Worm (Caenorhabditis elegans) whole organism, young adult: ENCODE results near the gene ceh-39.
A peak's percentile ranks its signal among the peaks of the same experiment; 100 is the strongest.

Experiments
- B0035.1 ChIP-seq: sonication (generic microtip); optimal IDR thresholded peaks from 2 replicates; lab custom pipeline; 2016; ENCODE audit warnings: missing genetic modification characterization, mild to moderate bottlenecking, missing compliant biosample characterization, missing genotype, missing genetic modification reagents
- B0261.1 ChIP-seq: sonication (generic microtip); optimal IDR thresholded peaks from 2 replicates; lab custom pipeline; 2016; ENCODE audit warnings: mild to moderate bottlenecking, missing genetic modification characterization, moderate library complexity, missing compliant biosample characterization
- C06A6.2 ChIP-seq: fragments of 200-800 bp; sonication (Bioruptor generic); conservative IDR thresholded peaks from 2 replicates; pipeline ENCODE4 v1.3.6; 2022; ENCODE audit warnings: missing genetic modification characterization, missing compliant biosample characterization
- C17E4.6 ChIP-seq: fragments of 200-800 bp; sonication (Bioruptor generic); IDR thresholded peaks from 2 replicates; pipeline ENCODE4 v1.3.6; 2022; ENCODE audit warnings: missing genetic modification reagents, missing genetic modification characterization, missing compliant biosample characterization
- D2030.7 ChIP-seq: fragments of 200-800 bp; sonication (Bioruptor generic); IDR thresholded peaks from 2 replicates; pipeline ENCODE4 v1.3.6; 2022; ENCODE audit warnings: missing genetic modification reagents, missing genetic modification characterization, missing compliant biosample characterization
- F39B2.1 ChIP-seq: fragments of 200-800 bp; sonication (Bioruptor generic); IDR thresholded peaks from 2 replicates; pipeline ENCODE4 v1.3.6; 2022; ENCODE audit warnings: missing genetic modification reagents, missing genetic modification characterization, missing compliant biosample characterization
- F49E8.2 ChIP-seq: sonication (generic microtip); optimal IDR thresholded peaks from 3 replicates; lab custom pipeline; 2017; ENCODE audit warnings: missing genetic modification characterization, mild to moderate bottlenecking, missing compliant biosample characterization, antibody characterized with exemption, moderate library complexity; ENCODE audit not compliant: insufficient read depth
- F55B11.4 ChIP-seq: sonication (generic microtip); optimal IDR thresholded peaks from 2 replicates; lab custom pipeline; 2016; ENCODE audit warnings: missing compliant biosample characterization, missing genetic modification characterization, borderline replicate concordance; ENCODE audit not compliant: insufficient read depth
- K11D2.4 ChIP-seq: fragments of 200-800 bp; sonication (Bioruptor generic); IDR thresholded peaks from 2 replicates; pipeline ENCODE4 v1.3.6; 2022; ENCODE audit warnings: missing genetic modification reagents, missing genetic modification characterization, missing compliant biosample characterization
- K12H6.12 ChIP-seq: fragments of 200-800 bp; sonication (Bioruptor generic); optimal IDR thresholded peaks from 2 replicates; lab custom pipeline; 2018; ENCODE audit warnings: mild to moderate bottlenecking, missing genetic modification characterization, missing compliant biosample characterization
- Y53F4B.3 ChIP-seq: fragments of 200-800 bp; sonication (Bioruptor generic); IDR thresholded peaks from 2 replicates; pipeline ENCODE4 v1.3.6; 2022; ENCODE audit warnings: missing genetic modification reagents, missing genetic modification characterization, missing compliant biosample characterization
- Y56A3A.18 ChIP-seq: fragments of 200-800 bp; sonication (Bioruptor generic); IDR thresholded peaks from 2 replicates; pipeline ENCODE4 v1.3.6; 2022; ENCODE audit warnings: missing genetic modification reagents, missing genetic modification characterization, missing compliant biosample characterization
- Y67H2A.10 ChIP-seq: fragments of 200-800 bp; sonication (Bioruptor generic); conservative IDR thresholded peaks from 2 replicates; pipeline ENCODE4 v1.3.6; 2022; ENCODE audit warnings: missing genetic modification reagents, missing genetic modification characterization, missing compliant biosample characterization
- Y79H2A.3 ChIP-seq: fragments of 200-800 bp; sonication (Bioruptor generic); conservative IDR thresholded peaks from 2 replicates; pipeline ENCODE4 v1.3.6; 2022; ENCODE audit warnings: missing genetic modification reagents, missing genetic modification characterization, missing compliant biosample characterization
- Y95B8A.8 ChIP-seq: fragments of 200-800 bp; sonication (Bioruptor generic); IDR thresholded peaks from 2 replicates; pipeline ENCODE4 v1.3.6; 2022; ENCODE audit warnings: missing genetic modification reagents, missing genetic modification characterization, missing compliant biosample characterization
- ama-1 ChIP-seq, 3 experiments: fragments of 150-350 bp in 1 of 3; sonication (generic microtip) in 2 of 3; optimal IDR thresholded peaks; 2 replicates each; lab custom pipeline; 2014 to 2018; ENCODE audit warnings: missing biosample characterization in 2 of 3, missing genetic modification characterization in 2 of 3, missing genetic modification reagents in 2 of 3
- aptf-3 ChIP-seq: fragments of 200-800 bp; sonication (Bioruptor generic); IDR thresholded peaks from 2 replicates; pipeline ENCODE4 v1.3.6; 2022; ENCODE audit warnings: missing genetic modification characterization, missing compliant biosample characterization
- atf-7 ChIP-seq: sonication (generic microtip); optimal IDR thresholded peaks from 2 replicates; lab custom pipeline; 2017; ENCODE audit warnings: mild to moderate bottlenecking, missing genetic modification characterization, missing compliant biosample characterization
- athp-1 ChIP-seq: sonication (generic microtip); optimal IDR thresholded peaks from 2 replicates; lab custom pipeline; 2017; ENCODE audit warnings: mild to moderate bottlenecking, missing genetic modification characterization, missing compliant biosample characterization
- attf-5 ChIP-seq: fragments of 200-800 bp; sonication (Bioruptor generic); optimal IDR thresholded peaks from 2 replicates; lab custom pipeline; 2018; ENCODE audit warnings: mild to moderate bottlenecking, missing genetic modification characterization, missing compliant biosample characterization
- attf-6 ChIP-seq: fragments of 200-800 bp; sonication (Bioruptor generic); IDR thresholded peaks from 2 replicates; pipeline ENCODE4 v1.3.6; 2022; ENCODE audit warnings: missing genetic modification reagents, missing genetic modification characterization, missing compliant biosample characterization
- bed-1 ChIP-seq: fragments of 200-800 bp; sonication (Bioruptor generic); IDR thresholded peaks from 2 replicates; pipeline ENCODE4 v1.3.6; 2022; ENCODE audit warnings: missing genetic modification reagents, missing genetic modification characterization, missing compliant biosample characterization
- bed-2 ChIP-seq: fragments of 200-800 bp; sonication (Bioruptor generic); IDR thresholded peaks from 2 replicates; pipeline ENCODE4 v1.3.6; 2022; ENCODE audit warnings: missing genetic modification reagents, missing genetic modification characterization, missing compliant biosample characterization
- ceh-91 ChIP-seq: fragments of 200-800 bp; sonication (Bioruptor generic); IDR thresholded peaks from 2 replicates; pipeline ENCODE4 v1.3.6; 2022; ENCODE audit warnings: missing genetic modification reagents, missing genetic modification characterization, missing compliant biosample characterization
- fkh-3 ChIP-seq: sonication (generic microtip); optimal IDR thresholded peaks from 2 replicates; lab custom pipeline; 2016; ENCODE audit warnings: mild to moderate bottlenecking, missing genetic modification characterization, missing compliant biosample characterization
- him-1 ChIP-seq: sonication (generic microtip); optimal IDR thresholded peaks from 2 replicates; lab custom pipeline; 2016; ENCODE audit warnings: missing genotype, missing genetic modification reagents, missing genetic modification characterization, missing compliant biosample characterization
- hlh-12 ChIP-seq: sonication (generic microtip); optimal IDR thresholded peaks from 2 replicates; lab custom pipeline; 2016; ENCODE audit warnings: missing genetic modification characterization, missing compliant biosample characterization
- hlh-26 ChIP-seq: fragments of 200-800 bp; sonication (Bioruptor generic); conservative IDR thresholded peaks from 2 replicates; pipeline ENCODE4 v1.3.6; 2022; ENCODE audit warnings: missing genetic modification reagents, missing genetic modification characterization, missing compliant biosample characterization
- hmg-20 ChIP-seq: fragments of 200-800 bp; sonication (Bioruptor generic); IDR thresholded peaks from 2 replicates; pipeline ENCODE4 v1.3.6; 2022; ENCODE audit warnings: missing genetic modification reagents, missing genetic modification characterization, missing compliant biosample characterization
- lag-1 ChIP-seq: fragments of 200-800 bp; sonication (Bioruptor generic); IDR thresholded peaks from 2 replicates; pipeline ENCODE4 v1.3.6; 2022; ENCODE audit warnings: missing genetic modification reagents, missing genetic modification characterization, missing compliant biosample characterization
- let-526 ChIP-seq: fragments of 200-800 bp; sonication (Bioruptor generic); IDR thresholded peaks from 2 replicates; pipeline ENCODE4 v1.3.6; 2022; ENCODE audit warnings: missing genetic modification reagents, missing genetic modification characterization, missing compliant biosample characterization
- lin-40 ChIP-seq: sonication (generic microtip); optimal IDR thresholded peaks from 2 replicates; lab custom pipeline; 2016; ENCODE audit warnings: missing genetic modification characterization, mild to moderate bottlenecking, missing compliant biosample characterization, missing genotype, missing genetic modification reagents
- lin-54 ChIP-seq: fragments of 200-800 bp; sonication (Bioruptor generic); optimal IDR thresholded peaks from 2 replicates; lab custom pipeline; 2018; ENCODE audit warnings: mild to moderate bottlenecking, missing genetic modification characterization, missing compliant biosample characterization
- lsl-1 ChIP-seq: fragments of 200-800 bp; sonication (Bioruptor generic); optimal IDR thresholded peaks from 2 replicates; lab custom pipeline; 2018; ENCODE audit warnings: mild to moderate bottlenecking, missing genetic modification characterization, moderate library complexity, missing compliant biosample characterization
- madf-3 ChIP-seq: fragments of 200-800 bp; sonication (Bioruptor generic); IDR thresholded peaks from 2 replicates; pipeline ENCODE4 v1.3.6; 2022; ENCODE audit warnings: missing genetic modification reagents, missing genetic modification characterization, missing compliant biosample characterization
- mcd-1 ChIP-seq: fragments of 200-800 bp; sonication (Bioruptor generic); IDR thresholded peaks from 2 replicates; pipeline ENCODE4 v1.3.6; 2022; ENCODE audit warnings: missing genetic modification reagents, missing genetic modification characterization, missing compliant biosample characterization
- mes-4 ChIP-seq: sonication (generic microtip); optimal IDR thresholded peaks from 2 replicates; lab custom pipeline; 2016; ENCODE audit warnings: missing genotype, missing genetic modification characterization, missing compliant biosample characterization
- mxl-1 ChIP-seq: sonication (generic microtip); optimal IDR thresholded peaks from 2 replicates; lab custom pipeline; 2016; ENCODE audit warnings: missing genetic modification characterization, missing compliant biosample characterization
- nfya-2 ChIP-seq: fragments of 200-800 bp; sonication (Bioruptor generic); IDR thresholded peaks from 2 replicates; pipeline ENCODE4 v1.3.6; 2022; ENCODE audit warnings: missing genetic modification reagents, missing genetic modification characterization, missing compliant biosample characterization
- nhr-80 ChIP-seq: sonication (generic microtip); optimal IDR thresholded peaks from 2 replicates; lab custom pipeline; 2016; ENCODE audit warnings: missing genetic modification characterization, missing compliant biosample characterization
- rpc-1 ChIP-seq, 2 experiments: fragments of 150-350 bp in 1 of 2; sonication (generic microtip) in 1 of 2; optimal IDR thresholded peaks; 2 replicates each; lab custom pipeline; 2014 to 2018; ENCODE audit warnings: missing biosample characterization in 1 of 2, missing genetic modification characterization in 1 of 2, missing genetic modification reagents in 1 of 2, missing genotype in 1 of 2
- snpc-1.3 ChIP-seq: sonication (generic microtip); optimal IDR thresholded peaks from 2 replicates; lab custom pipeline; 2017; ENCODE audit warnings: missing genetic modification characterization, mild to moderate bottlenecking, missing compliant biosample characterization, antibody characterized with exemption, moderate library complexity, missing genotype, missing genetic modification reagents; ENCODE audit not compliant: insufficient read depth
- sptf-2 ChIP-seq: fragments of 200-800 bp; sonication (Bioruptor generic); optimal IDR thresholded peaks from 2 replicates; lab custom pipeline; 2018; ENCODE audit warnings: mild to moderate bottlenecking, missing genetic modification characterization, missing compliant biosample characterization
- unc-130 ChIP-seq: sonication (generic microtip); optimal IDR thresholded peaks from 2 replicates; lab custom pipeline; 2016; ENCODE audit warnings: missing genetic modification reagents, missing genetic modification characterization, missing compliant biosample characterization
- ztf-18 ChIP-seq: sonication (generic microtip); optimal IDR thresholded peaks from 2 replicates; lab custom pipeline; 2016; ENCODE audit warnings: missing genotype, mild to moderate bottlenecking, missing genetic modification characterization, missing compliant biosample characterization
- ztf-28 ChIP-seq: fragments of 200-800 bp; sonication (Bioruptor generic); IDR thresholded peaks from 2 replicates; pipeline ENCODE4 v1.3.6; 2022; ENCODE audit warnings: missing genetic modification reagents, missing genetic modification characterization, missing compliant biosample characterization
- ztf-6 ChIP-seq: fragments of 200-800 bp; sonication (Bioruptor generic); IDR thresholded peaks from 2 replicates; pipeline ENCODE4 v1.3.6; 2022; ENCODE audit warnings: missing genetic modification reagents, missing genetic modification characterization, missing compliant biosample characterization

The ceh-39 gene

ce11 chrX:1880665-1881064, 24.7 kb upstream of the ceh-39 start (continued):
- no peak for TF ChIP-seq ztf-6 (GFP tag; lab: Robert Waterston, UW)
- TF ChIP-seq Y53F4B.3 (GFP tag; lab: Robert Waterston, UW): 0 out of 2 replicates have a peak, but pooled peaks have one; percentile 24
- no peak for TF ChIP-seq hlh-26 (GFP tag; lab: Robert Waterston, UW)
- no peak for TF ChIP-seq ztf-28 (GFP tag; lab: Robert Waterston, UW)
- no peak for TF ChIP-seq F55B11.4 (tag; lab: Kevin White, UChicago)
- peak; percentile 43 for TF ChIP-seq C06A6.2 (GFP tag; lab: Robert Waterston, UW)
- no peak for TF ChIP-seq ceh-91 (GFP tag; lab: Robert Waterston, UW)
- TF ChIP-seq ztf-18: peak; percentile 58
- TF ChIP-seq mcd-1 (GFP tag; lab: Robert Waterston, UW): no peak
- TF ChIP-seq lag-1 (GFP tag; lab: Robert Waterston, UW): 0 out of 2 replicates have a peak, but pooled peaks have one; percentile 51
- TF ChIP-seq hmg-20: peak; percentile 85
- no peak for TF ChIP-seq F39B2.1 (GFP tag; lab: Robert Waterston, UW)
- TF ChIP-seq athp-1 (tag; lab: Kevin White, UChicago): no peak
- TF ChIP-seq lsl-1 (GFP tag; lab: Kevin White, UChicago): no peak
- peak; percentile 78 for TF ChIP-seq rpc-1 (optimal IDR thresholded peaks at IDR 0.05; lab: Kevin White, UChicago)
- peak; percentile 91 for TF ChIP-seq rpc-1 (tag; optimal IDR thresholded peaks at IDR 0.05; lab: Kevin White, UChicago)
- no peak for TF ChIP-seq ama-1 (optimal IDR thresholded peaks at IDR 0.05; lab: Kevin White, UChicago)
- TF ChIP-seq ama-1 (GFP tag; optimal IDR thresholded peaks at IDR 0.05; lab: Kevin White, UChicago): peak; percentile 38 to 55
- peak; percentile 84 for TF ChIP-seq sptf-2 (GFP tag; lab: Kevin White, UChicago)
- TF ChIP-seq let-526 (GFP tag; lab: Robert Waterston, UW): peak; percentile 68; the same call in 1 of the 2 replicates
- no peak for TF ChIP-seq nfya-2 (GFP tag; lab: Robert Waterston, UW)
- TF ChIP-seq K12H6.12 (tag; lab: Kevin White, UChicago): peak; percentile 52
- TF ChIP-seq fkh-3 (tag; lab: Kevin White, UChicago): no peak
- no peak; the same call in 1 of the 2 replicates for TF ChIP-seq attf-6 (GFP tag; lab: Robert Waterston, UW)
- no peak for TF ChIP-seq nhr-80
- peak; percentile 41 for TF ChIP-seq attf-5 (GFP tag; lab: Kevin White, UChicago)
- TF ChIP-seq Y56A3A.18 (GFP tag; lab: Robert Waterston, UW): peak; percentile 93
- TF ChIP-seq him-1 (tag; lab: Kevin White, UChicago): peak; percentile 92
- TF ChIP-seq madf-3 (GFP tag; lab: Robert Waterston, UW): no peak
- peak; percentile 85 for TF ChIP-seq mxl-1 (tag; lab: Kevin White, UChicago)
- TF ChIP-seq Y67H2A.10 (GFP tag; lab: Robert Waterston, UW): 0 out of 2 replicates have a peak, but pooled peaks have one; percentile 41
- TF ChIP-seq lin-54 (GFP tag; lab: Kevin White, UChicago): peak; percentile 47
- peak; percentile 66 for TF ChIP-seq hlh-12 (tag; lab: Kevin White, UChicago)
- peak; percentile 95 for TF ChIP-seq B0261.1 (tag; lab: Kevin White, UChicago)
- TF ChIP-seq K11D2.4 (GFP tag; lab: Robert Waterston, UW): peak; percentile 49; the same call in 1 of the 2 replicates
- peak; percentile 82 for TF ChIP-seq snpc-1.3 (tag; lab: Kevin White, UChicago)
- peak; percentile 2 for TF ChIP-seq unc-130 (GFP tag; lab: Kevin White, UChicago)
- TF ChIP-seq D2030.7 (GFP tag; lab: Robert Waterston, UW): no peak
- no peak for TF ChIP-seq C17E4.6 (GFP tag; lab: Robert Waterston, UW)
- TF ChIP-seq bed-1 (GFP tag; lab: Robert Waterston, UW): no peak
- no peak for TF ChIP-seq Y95B8A.8 (GFP tag; lab: Robert Waterston, UW)
- TF ChIP-seq F49E8.2 (tag; lab: Kevin White, UChicago): no peak
- TF ChIP-seq mes-4: peak; percentile 37
- TF ChIP-seq lin-40: no peak
- no peak for TF ChIP-seq aptf-3 (GFP tag; lab: Robert Waterston, UW)
- peak; percentile 59 for TF ChIP-seq atf-7 (tag; lab: Kevin White, UChicago)
- TF ChIP-seq bed-2 (GFP tag; lab: Robert Waterston, UW): no peak
- peak; percentile 72 for TF ChIP-seq B0035.1 (tag; lab: Kevin White, UChicago)
- no peak for TF ChIP-seq Y79H2A.3 (GFP tag; lab: Robert Waterston, UW)
